Worm (Caenorhabditis elegans) whole organism, young adult: ENCODE data around the gene ceh-88.
A peak's percentile ranks its signal among the peaks of the same experiment; 100 is the strongest.

ENCODE experiments used
- B0261.1 ChIP-seq: sonication (generic microtip); optimal IDR thresholded peaks from 2 replicates; lab custom pipeline; 2016; ENCODE audit warnings: mild to moderate bottlenecking, missing genetic modification characterization, moderate library complexity, missing compliant biosample characterization
- B0336.3 ChIP-seq: fragments of 200-800 bp; sonication (Bioruptor generic); IDR thresholded peaks from 2 replicates; pipeline ENCODE4 v1.3.6; 2022; ENCODE audit warnings: missing genetic modification characterization, missing compliant biosample characterization
- F57C9.4 ChIP-seq: sonication (generic microtip); optimal IDR thresholded peaks from 2 replicates; lab custom pipeline; 2017; ENCODE audit warnings: mild to moderate bottlenecking, missing genetic modification characterization, missing compliant biosample characterization
- K11D2.4 ChIP-seq: fragments of 200-800 bp; sonication (Bioruptor generic); IDR thresholded peaks from 2 replicates; pipeline ENCODE4 v1.3.6; 2022; ENCODE audit warnings: missing genetic modification reagents, missing genetic modification characterization, missing compliant biosample characterization
- T07F8.4 ChIP-seq: sonication (generic microtip); optimal IDR thresholded peaks from 2 replicates; lab custom pipeline; 2016; ENCODE audit warnings: mild to moderate bottlenecking, missing genetic modification characterization, moderate library complexity, missing compliant biosample characterization
- Y53G8AR.9 ChIP-seq: fragments of 200-800 bp; sonication (Bioruptor generic); conservative IDR thresholded peaks from 2 replicates; pipeline ENCODE4 v1.3.6; 2022; ENCODE audit warnings: missing genetic modification reagents, missing genetic modification characterization, missing compliant biosample characterization
- Y56A3A.18 ChIP-seq: fragments of 200-800 bp; sonication (Bioruptor generic); IDR thresholded peaks from 2 replicates; pipeline ENCODE4 v1.3.6; 2022; ENCODE audit warnings: missing genetic modification reagents, missing genetic modification characterization, missing compliant biosample characterization
- Y67H2A.10 ChIP-seq: fragments of 200-800 bp; sonication (Bioruptor generic); conservative IDR thresholded peaks from 2 replicates; pipeline ENCODE4 v1.3.6; 2022; ENCODE audit warnings: missing genetic modification reagents, missing genetic modification characterization, missing compliant biosample characterization
- ZK185.1 ChIP-seq: sonication (generic microtip); optimal IDR thresholded peaks from 2 replicates; lab custom pipeline; 2016; ENCODE audit warnings: mild to moderate bottlenecking, missing genetic modification characterization, missing compliant biosample characterization; ENCODE audit not compliant: poor library complexity, severe bottlenecking
- akir-1 ChIP-seq: fragments of 200-800 bp; sonication (Bioruptor generic); optimal IDR thresholded peaks from 2 replicates; lab custom pipeline; 2018; ENCODE audit warnings: mild to moderate bottlenecking, missing genetic modification characterization, moderate library complexity, missing compliant biosample characterization
- ama-1 ChIP-seq, 3 experiments: fragments of 150-350 bp in 1 of 3; sonication (generic microtip) in 2 of 3; optimal IDR thresholded peaks; 2 replicates each; lab custom pipeline; 2014 to 2018; ENCODE audit warnings: missing biosample characterization in 2 of 3, missing genetic modification characterization in 2 of 3, missing genetic modification reagents in 2 of 3
- aptf-2 ChIP-seq: fragments of 200-800 bp; sonication (Bioruptor generic); conservative IDR thresholded peaks from 2 replicates; pipeline ENCODE4 v1.3.6; 2022; ENCODE audit warnings: missing genetic modification reagents, missing genetic modification characterization, missing compliant biosample characterization
- aptf-3 ChIP-seq: fragments of 200-800 bp; sonication (Bioruptor generic); IDR thresholded peaks from 2 replicates; pipeline ENCODE4 v1.3.6; 2022; ENCODE audit warnings: missing genetic modification characterization, missing compliant biosample characterization
- athp-1 ChIP-seq: sonication (generic microtip); optimal IDR thresholded peaks from 2 replicates; lab custom pipeline; 2017; ENCODE audit warnings: mild to moderate bottlenecking, missing genetic modification characterization, missing compliant biosample characterization
- bed-2 ChIP-seq: fragments of 200-800 bp; sonication (Bioruptor generic); IDR thresholded peaks from 2 replicates; pipeline ENCODE4 v1.3.6; 2022; ENCODE audit warnings: missing genetic modification reagents, missing genetic modification characterization, missing compliant biosample characterization
- ceh-100 ChIP-seq: fragments of 200-800 bp; sonication (Bioruptor generic); IDR thresholded peaks from 2 replicates; pipeline ENCODE4 v1.3.6; 2022; ENCODE audit warnings: missing genetic modification reagents, missing genetic modification characterization, missing compliant biosample characterization
- ceh-79 ChIP-seq: sonication (generic microtip); optimal IDR thresholded peaks from 2 replicates; lab custom pipeline; 2017; ENCODE audit warnings: mild to moderate bottlenecking, missing genetic modification characterization, missing compliant biosample characterization
- ceh-91 ChIP-seq: fragments of 200-800 bp; sonication (Bioruptor generic); IDR thresholded peaks from 2 replicates; pipeline ENCODE4 v1.3.6; 2022; ENCODE audit warnings: missing genetic modification reagents, missing genetic modification characterization, missing compliant biosample characterization
- chd-7 ChIP-seq: sonication (generic microtip); optimal IDR thresholded peaks from 2 replicates; lab custom pipeline; 2016; ENCODE audit warnings: mild to moderate bottlenecking, missing genetic modification characterization, moderate library complexity, missing compliant biosample characterization
- die-1 ChIP-seq: sonication (generic microtip); optimal IDR thresholded peaks from 2 replicates; lab custom pipeline; 2016; ENCODE audit warnings: missing genotype, mild to moderate bottlenecking, missing genetic modification characterization, missing compliant biosample characterization
- dox-1 ChIP-seq: fragments of 200-800 bp; sonication (Bioruptor generic); IDR thresholded peaks from 2 replicates; pipeline ENCODE4 v1.3.6; 2022; ENCODE audit warnings: missing genetic modification reagents, missing genetic modification characterization, missing compliant biosample characterization
- egl-18 ChIP-seq: fragments of 200-800 bp; sonication (Bioruptor generic); IDR thresholded peaks from 2 replicates; pipeline ENCODE4 v1.3.6; 2022; ENCODE audit warnings: missing genetic modification reagents, missing genetic modification characterization, missing compliant biosample characterization
- fkh-3 ChIP-seq: sonication (generic microtip); optimal IDR thresholded peaks from 2 replicates; lab custom pipeline; 2016; ENCODE audit warnings: mild to moderate bottlenecking, missing genetic modification characterization, missing compliant biosample characterization
- him-1 ChIP-seq: sonication (generic microtip); optimal IDR thresholded peaks from 2 replicates; lab custom pipeline; 2016; ENCODE audit warnings: missing genotype, missing genetic modification reagents, missing genetic modification characterization, missing compliant biosample characterization
- hmg-1.2 ChIP-seq: fragments of 200-800 bp; sonication (Bioruptor generic); IDR thresholded peaks from 2 replicates; pipeline ENCODE4 v1.3.6; 2022; ENCODE audit warnings: missing genetic modification reagents, missing genetic modification characterization, missing compliant biosample characterization
- hrde-1 ChIP-seq: sonication (generic microtip); optimal IDR thresholded peaks from 2 replicates; lab custom pipeline; 2016; ENCODE audit warnings: missing genetic modification characterization, mild to moderate bottlenecking, missing compliant biosample characterization, moderate library complexity, missing genotype, missing genetic modification reagents, borderline replicate concordance
- lin-40 ChIP-seq: sonication (generic microtip); optimal IDR thresholded peaks from 2 replicates; lab custom pipeline; 2016; ENCODE audit warnings: missing genetic modification characterization, mild to moderate bottlenecking, missing compliant biosample characterization, missing genotype, missing genetic modification reagents
- lin-54 ChIP-seq: fragments of 200-800 bp; sonication (Bioruptor generic); optimal IDR thresholded peaks from 2 replicates; lab custom pipeline; 2018; ENCODE audit warnings: mild to moderate bottlenecking, missing genetic modification characterization, missing compliant biosample characterization
- lir-1 ChIP-seq: fragments of 200-800 bp; sonication (Bioruptor generic); conservative IDR thresholded peaks from 2 replicates; pipeline ENCODE4 v1.3.6; 2022; ENCODE audit warnings: missing genetic modification reagents, missing genetic modification characterization, missing compliant biosample characterization
- lsl-1 ChIP-seq: fragments of 200-800 bp; sonication (Bioruptor generic); optimal IDR thresholded peaks from 2 replicates; lab custom pipeline; 2018; ENCODE audit warnings: mild to moderate bottlenecking, missing genetic modification characterization, moderate library complexity, missing compliant biosample characterization
- madf-6 ChIP-seq: fragments of 200-800 bp; sonication (Bioruptor generic); IDR thresholded peaks from 2 replicates; pipeline ENCODE4 v1.3.6; 2022; ENCODE audit warnings: missing genetic modification reagents, missing genetic modification characterization, missing compliant biosample characterization
- madf-8 ChIP-seq: fragments of 200-800 bp; sonication (Bioruptor generic); conservative IDR thresholded peaks from 2 replicates; pipeline ENCODE4 v1.3.6; 2022; ENCODE audit warnings: missing genetic modification reagents, missing genetic modification characterization, missing compliant biosample characterization
- mes-4 ChIP-seq: sonication (generic microtip); optimal IDR thresholded peaks from 2 replicates; lab custom pipeline; 2016; ENCODE audit warnings: missing genotype, missing genetic modification characterization, missing compliant biosample characterization
- nhr-179 ChIP-seq: sonication (generic microtip); optimal IDR thresholded peaks from 2 replicates; lab custom pipeline; 2016; ENCODE audit warnings: mild to moderate bottlenecking, missing genetic modification characterization, missing compliant biosample characterization
- nhr-80 ChIP-seq: sonication (generic microtip); optimal IDR thresholded peaks from 2 replicates; lab custom pipeline; 2016; ENCODE audit warnings: missing genetic modification characterization, missing compliant biosample characterization
- pbrm-1 ChIP-seq: fragments of 200-800 bp; sonication (Bioruptor generic); IDR thresholded peaks from 2 replicates; pipeline ENCODE4 v1.3.6; 2022; ENCODE audit warnings: missing genetic modification reagents, missing genetic modification characterization, missing compliant biosample characterization
- pha-4 ChIP-seq: fragments of 150-350 bp; sonication (generic microtip); optimal IDR thresholded peaks from 2 replicates; lab custom pipeline; 2014; ENCODE audit warnings: missing biosample characterization, missing genetic modification reagents, missing genetic modification characterization
- repo-1 ChIP-seq: sonication (generic microtip); optimal IDR thresholded peaks from 2 replicates; lab custom pipeline; 2017; ENCODE audit warnings: mild to moderate bottlenecking, missing genetic modification characterization, missing compliant biosample characterization
- sea-2 ChIP-seq: fragments of 200-800 bp; sonication (Bioruptor generic); IDR thresholded peaks from 2 replicates; pipeline ENCODE4 v1.3.6; 2022; ENCODE audit warnings: missing genetic modification characterization, missing compliant biosample characterization
- somi-1 ChIP-seq: fragments of 200-800 bp; sonication (Bioruptor generic); optimal IDR thresholded peaks from 2 replicates; lab custom pipeline; 2018; ENCODE audit warnings: mild to moderate bottlenecking, missing genetic modification characterization, missing compliant biosample characterization
- tbp1 ChIP-seq: fragments of 200-800 bp; sonication (Bioruptor generic); optimal IDR thresholded peaks from 2 replicates; lab custom pipeline; 2018; ENCODE audit warnings: mild to moderate bottlenecking, missing genetic modification characterization, missing compliant biosample characterization
- tbx-9 ChIP-seq: sonication (generic microtip); optimal IDR thresholded peaks from 2 replicates; lab custom pipeline; 2016; ENCODE audit warnings: borderline replicate concordance, missing genetic modification characterization, inconsistent platforms, missing compliant biosample characterization
- tlf-1 ChIP-seq: fragments of 200-800 bp; sonication (Bioruptor generic); optimal IDR thresholded peaks from 2 replicates; lab custom pipeline; 2018; ENCODE audit warnings: mild to moderate bottlenecking, missing genetic modification characterization, missing compliant biosample characterization
- ztf-22 ChIP-seq: fragments of 200-800 bp; sonication (Bioruptor generic); optimal IDR thresholded peaks from 2 replicates; lab custom pipeline; 2018; ENCODE audit warnings: mild to moderate bottlenecking, missing genetic modification characterization, moderate library complexity, missing compliant biosample characterization
- ztf-28 ChIP-seq: fragments of 200-800 bp; sonication (Bioruptor generic); IDR thresholded peaks from 2 replicates; pipeline ENCODE4 v1.3.6; 2022; ENCODE audit warnings: missing genetic modification reagents, missing genetic modification characterization, missing compliant biosample characterization
- ztf-6 ChIP-seq: fragments of 200-800 bp; sonication (Bioruptor generic); IDR thresholded peaks from 2 replicates; pipeline ENCODE4 v1.3.6; 2022; ENCODE audit warnings: missing genetic modification reagents, missing genetic modification characterization, missing compliant biosample characterization

ceh-88 gene

DNA sequence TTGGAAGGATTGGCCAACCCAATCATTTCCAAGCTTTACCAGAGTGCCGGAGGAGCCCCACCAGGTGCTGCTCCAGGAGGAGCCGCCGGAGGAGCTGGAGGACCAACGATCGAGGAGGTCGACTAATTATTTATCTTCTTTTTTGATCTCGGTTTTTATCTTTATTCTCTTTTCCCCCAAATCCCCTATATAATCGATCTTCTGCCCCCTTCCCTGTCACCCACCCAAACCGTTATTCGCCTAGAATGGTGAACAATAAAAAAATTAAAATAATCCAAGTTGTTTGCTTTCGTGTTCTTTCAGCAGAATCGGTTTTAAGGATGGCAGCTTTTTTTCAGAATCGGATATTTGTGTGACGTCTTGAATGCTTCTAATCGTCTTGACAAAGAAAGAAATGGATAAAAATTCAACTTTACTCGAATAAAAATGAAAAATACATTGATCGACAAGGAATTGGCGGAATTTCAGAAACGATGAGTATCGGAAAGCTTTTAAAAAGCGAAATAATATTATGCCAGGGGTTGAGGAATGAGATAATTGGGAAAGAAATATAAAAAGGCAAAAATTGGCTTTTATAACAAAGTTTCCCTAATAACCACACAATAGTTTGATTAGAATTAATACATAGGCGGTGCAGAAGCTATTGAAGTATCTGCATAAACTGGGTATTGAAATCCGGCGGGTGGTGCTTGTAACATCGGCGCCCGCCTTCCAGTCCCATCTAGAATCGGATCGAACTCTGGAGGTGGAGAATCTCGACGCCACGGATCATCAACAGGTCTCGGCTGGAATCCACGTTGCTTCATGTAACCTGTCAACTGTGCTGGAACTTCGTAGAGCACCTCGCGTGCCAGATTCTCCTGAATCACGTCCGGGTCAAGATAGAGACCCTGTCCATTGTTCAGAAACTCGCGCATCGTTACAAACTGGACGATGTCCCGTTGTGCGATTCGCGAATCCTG, 47.6 kb upstream of the ceh-88 start (continued):
- TF ChIP-seq hmg-1.2 (peak; percentile 59), tlf-1 (GFP tag; lab: Kevin White, UChicago) (peak; percentile 96), him-1 (tag; lab: Kevin White, UChicago) (peak; percentile 67), T07F8.4 (peak; percentile 71), ztf-28 (GFP tag; lab: Robert Waterston, UW) (no peak), athp-1 (tag; lab: Kevin White, UChicago) (peak; percentile 96), lir-1 (GFP tag; lab: Robert Waterston, UW) (no peak; the same call in 1 of the 2 replicates), akir-1 (GFP tag; lab: Kevin White, UChicago) (no peak), fkh-3 (tag; lab: Kevin White, UChicago) (peak; percentile 33), Y56A3A.18 (GFP tag; lab: Robert Waterston, UW) (peak; percentile 97), madf-8 (GFP tag; lab: Robert Waterston, UW) (peak; percentile 23), repo-1 (tag; lab: Kevin White, UChicago) (peak; percentile 97), Y67H2A.10 (GFP tag; lab: Robert Waterston, UW) (no peak), aptf-3 (GFP tag; lab: Robert Waterston, UW) (peak; percentile 73; the same call in 1 of the 2 replicates), Y53G8AR.9 (GFP tag; lab: Robert Waterston, UW) (peak; percentile 97), somi-1 (GFP tag; lab: Kevin White, UChicago) (peak; percentile 43), ama-1 (optimal IDR thresholded peaks at IDR 0.05; lab: Kevin White, UChicago) (peak; percentile 99), ama-1 (GFP tag; optimal IDR thresholded peaks at IDR 0.05; lab: Kevin White, UChicago) (peak; percentile 89 to 95), ceh-91 (GFP tag; lab: Robert Waterston, UW) (no peak; the same call in 1 of the 2 replicates), ztf-6 (GFP tag; lab: Robert Waterston, UW) (peak; percentile 27; the same call in 1 of the 2 replicates), sea-2 (GFP tag; lab: Robert Waterston, UW) (no peak), egl-18 (GFP tag; lab: Robert Waterston, UW) (no peak), ZK185.1 (peak; percentile 67), tbp1 (GFP tag; lab: Kevin White, UChicago) (peak; percentile 76), pha-4 (tag; lab: Kevin White, UChicago) (no peak), dox-1 (GFP tag; lab: Robert Waterston, UW) (peak; percentile 82), tbx-9 (tag; lab: Kevin White, UChicago) (peak; percentile 83), chd-7 (peak; percentile 64), lin-40 (peak; percentile 82), ceh-79 (tag; lab: Kevin White, UChicago) (peak; percentile 82), mes-4 (tag; lab: Kevin White, UChicago) (peak; percentile 13), pbrm-1 (GFP tag; lab: Robert Waterston, UW) (peak; percentile 79), lin-54 (GFP tag; lab: Kevin White, UChicago) (peak; percentile 88), ztf-22 (GFP tag; lab: Kevin White, UChicago) (peak; percentile 80), madf-6 (GFP tag; lab: Robert Waterston, UW) (peak; percentile 76), die-1 (tag; lab: Kevin White, UChicago) (peak; percentile 58), ceh-100 (GFP tag; lab: Robert Waterston, UW) (peak; percentile 79; the same call in 1 of the 2 replicates), K11D2.4 (peak; percentile 65; the same call in 1 of the 2 replicates), lsl-1 (GFP tag; lab: Kevin White, UChicago) (peak; percentile 65), F57C9.4 (tag; lab: Kevin White, UChicago) (peak; percentile 65), B0336.3 (GFP tag; lab: Robert Waterston, UW) (peak; percentile 96), B0261.1 (peak; percentile 27), bed-2 (GFP tag; lab: Robert Waterston, UW) (no peak; the same call in 1 of the 2 replicates), hrde-1 (peak; percentile 60), nhr-80 (tag; lab: Kevin White, UChicago) (peak; percentile 14), aptf-2 (GFP tag; lab: Robert Waterston, UW) (no peak), nhr-179 (tag; lab: Kevin White, UChicago) (no peak)
